Worm (Caenorhabditis elegans) whole organism, late embryonic: ENCODE measurements around the gene T13F2.2.

Experiments
- C08G9.2 ChIP-seq: sonication (generic microtip); optimal IDR thresholded peaks from 2 replicates; lab custom pipeline; 2016; ENCODE audit warnings: mild to moderate bottlenecking, missing genetic modification characterization, moderate library complexity, missing compliant biosample characterization
- ama-1 ChIP-seq: fragments of 150-350 bp; optimal IDR thresholded peaks from 2 replicates; lab custom pipeline; 2014
- ceh-9 ChIP-seq: sonication (generic microtip); optimal IDR thresholded peaks from 2 replicates; lab custom pipeline; 2016; ENCODE audit warnings: mild to moderate bottlenecking, missing genetic modification characterization, inconsistent platforms, missing compliant biosample characterization
- ets-4 ChIP-seq: sonication (generic microtip); optimal IDR thresholded peaks from 2 replicates; lab custom pipeline; 2016; ENCODE audit warnings: missing genetic modification characterization, missing compliant biosample characterization
- hlh-6 ChIP-seq: sonication (generic microtip); optimal IDR thresholded peaks from 2 replicates; lab custom pipeline; 2016; ENCODE audit warnings: missing genotype, missing genetic modification characterization, missing compliant biosample characterization
- nhr-232 ChIP-seq: sonication (generic microtip); optimal IDR thresholded peaks from 2 replicates; lab custom pipeline; 2016; ENCODE audit warnings: missing genetic modification characterization, missing compliant biosample characterization
- pha-2 ChIP-seq: sonication (generic microtip); optimal IDR thresholded peaks from 2 replicates; lab custom pipeline; 2017; ENCODE audit warnings: mild to moderate bottlenecking, missing genetic modification characterization, missing compliant biosample characterization
- rnt-1 ChIP-seq: sonication (generic microtip); optimal IDR thresholded peaks from 2 replicates; lab custom pipeline; 2016; ENCODE audit warnings: missing genetic modification characterization, missing compliant biosample characterization

ce11 chrIV:9833337-9833736 lies 36.2 kb upstream of the T13F2.2 start:
- TF ChIP-seq nhr-232 (no peak), ceh-9 (tag; lab: Kevin White, UChicago) (no peak), hlh-6 (no peak), ama-1 (no peak), pha-2 (tag; lab: Kevin White, UChicago) (no peak), rnt-1 (no peak), ets-4 (tag; lab: Kevin White, UChicago) (no peak), C08G9.2 (tag; lab: Kevin White, UChicago) (no peak)
